Worm (Caenorhabditis elegans) whole organism, L2 larva: ENCODE measurements around the gene rhgf-1.

Source experiments
- C34F6.9 ChIP-seq: fragments of 150-350 bp; optimal IDR thresholded peaks from 2 replicates; lab custom pipeline; 2014; ENCODE audit warnings: missing biosample characterization, missing genetic modification characterization
- F13H6.1 ChIP-seq: sonication (generic microtip); optimal IDR thresholded peaks from 2 replicates; lab custom pipeline; 2016; ENCODE audit warnings: missing genetic modification characterization, missing compliant biosample characterization
- R02D3.7 ChIP-seq: fragments of 150-350 bp; optimal IDR thresholded peaks from 2 replicates; lab custom pipeline; 2014; ENCODE audit warnings: missing biosample characterization, missing genetic modification characterization
- Y55F3AM.14 ChIP-seq: fragments of 200-800 bp; sonication (Bioruptor generic); optimal IDR thresholded peaks from 2 replicates; lab custom pipeline; 2018; ENCODE audit warnings: mild to moderate bottlenecking, missing genetic modification characterization, missing compliant biosample characterization
- ZK546.5 ChIP-seq: sonication (generic microtip); optimal IDR thresholded peaks from 2 replicates; lab custom pipeline; 2017; ENCODE audit warnings: missing biosample characterization, missing genetic modification characterization
- alr-1 ChIP-seq: fragments of 150-350 bp; optimal IDR thresholded peaks from 2 replicates; lab custom pipeline; 2014; ENCODE audit warnings: missing biosample characterization, missing genetic modification characterization
- aly-2 ChIP-seq: fragments of 150-350 bp; optimal IDR thresholded peaks from 2 replicates; lab custom pipeline; 2014; ENCODE audit warnings: missing biosample characterization, missing genetic modification characterization
- ama-1 ChIP-seq: fragments of 150-350 bp; optimal IDR thresholded peaks from 2 replicates; lab custom pipeline; 2018; ENCODE audit warnings: inconsistent platforms
- blmp-1 ChIP-seq: sonication (generic microtip); optimal IDR thresholded peaks from 2 replicates; lab custom pipeline; 2017; ENCODE audit warnings: missing genetic modification characterization, mild to moderate bottlenecking, missing compliant biosample characterization, antibody characterized with exemption, moderate library complexity; ENCODE audit not compliant: insufficient read depth
- ceh-16 ChIP-seq: fragments of 150-350 bp; optimal IDR thresholded peaks from 2 replicates; lab custom pipeline; 2014; ENCODE audit warnings: missing biosample characterization, missing genetic modification characterization
- ceh-82 ChIP-seq: fragments of 150-350 bp; optimal IDR thresholded peaks from 2 replicates; lab custom pipeline; 2014; ENCODE audit warnings: missing biosample characterization, missing genetic modification characterization
- crh-2 ChIP-seq: sonication (generic microtip); optimal IDR thresholded peaks from 2 replicates; lab custom pipeline; 2017; ENCODE audit warnings: missing biosample characterization, missing genetic modification characterization
- dmd-4 ChIP-seq: sonication (generic microtip); optimal IDR thresholded peaks from 2 replicates; lab custom pipeline; 2017; ENCODE audit warnings: missing biosample characterization, missing genetic modification characterization
- egl-27 ChIP-seq: sonication (generic microtip); optimal IDR thresholded peaks from 3 replicates; lab custom pipeline; 2017; ENCODE audit warnings: missing biosample characterization, missing genetic modification reagents, missing genetic modification characterization
- elt-1 ChIP-seq: fragments of 150-350 bp; optimal IDR thresholded peaks from 2 replicates; lab custom pipeline; 2014; ENCODE audit warnings: missing biosample characterization, missing genetic modification characterization
- elt-3 ChIP-seq: sonication (generic microtip); optimal IDR thresholded peaks from 2 replicates; lab custom pipeline; 2017; ENCODE audit warnings: missing biosample characterization, missing genetic modification characterization
- fos-1 ChIP-seq: fragments of 150-350 bp; optimal IDR thresholded peaks from 2 replicates; lab custom pipeline; 2014; ENCODE audit warnings: missing biosample characterization, missing genetic modification characterization
- gmeb-1 ChIP-seq: fragments of 150-350 bp; optimal IDR thresholded peaks from 2 replicates; lab custom pipeline; 2014; ENCODE audit warnings: missing biosample characterization, missing genetic modification characterization
- lin-11 ChIP-seq: fragments of 150-350 bp; sonication (generic microtip); optimal IDR thresholded peaks from 2 replicates; lab custom pipeline; 2014; ENCODE audit warnings: missing biosample characterization, missing genetic modification characterization, inconsistent platforms, mixed read lengths
- lin-13 ChIP-seq: fragments of 150-350 bp; optimal IDR thresholded peaks from 2 replicates; lab custom pipeline; 2014; ENCODE audit warnings: missing biosample characterization, missing genetic modification reagents, missing genetic modification characterization
- lsy-2 ChIP-seq, 2 experiments: fragments of 150-350 bp in 1 of 2; sonication (generic microtip) in 1 of 2; optimal IDR thresholded peaks; 2 replicates each; lab custom pipeline; 2014 to 2017; ENCODE audit warnings: missing biosample characterization in 2 of 2, missing genetic modification characterization in 2 of 2
- mab-5 ChIP-seq: fragments of 150-350 bp; optimal IDR thresholded peaks from 2 replicates; lab custom pipeline; 2014; ENCODE audit warnings: missing biosample characterization, missing genetic modification characterization
- mbf-1 ChIP-seq: sonication (generic microtip); optimal IDR thresholded peaks from 2 replicates; lab custom pipeline; 2017; ENCODE audit warnings: missing biosample characterization, missing genetic modification characterization
- mdl-1 ChIP-seq, 2 experiments: fragments of 150-350 bp in 1 of 2; sonication (generic microtip) in 1 of 2; optimal IDR thresholded peaks; 2 replicates each; lab custom pipeline; 2017; ENCODE audit warnings: missing biosample characterization in 2 of 2, missing genetic modification characterization in 2 of 2
- nhr-10 ChIP-seq: sonication (generic microtip); optimal IDR thresholded peaks from 2 replicates; lab custom pipeline; 2017; ENCODE audit warnings: missing biosample characterization, missing genetic modification characterization
- nhr-11 ChIP-seq: fragments of 150-350 bp; optimal IDR thresholded peaks from 2 replicates; lab custom pipeline; 2014; ENCODE audit warnings: missing biosample characterization, missing genetic modification characterization
- nhr-129 ChIP-seq: fragments of 150-350 bp; optimal IDR thresholded peaks from 2 replicates; lab custom pipeline; 2014; ENCODE audit warnings: missing biosample characterization, missing genetic modification characterization
- nhr-21 ChIP-seq: fragments of 150-350 bp; optimal IDR thresholded peaks from 2 replicates; lab custom pipeline; 2014; ENCODE audit warnings: missing biosample characterization, missing genetic modification characterization
- nhr-237 ChIP-seq: fragments of 150-350 bp; optimal IDR thresholded peaks from 2 replicates; lab custom pipeline; 2014; ENCODE audit warnings: missing biosample characterization, missing genetic modification characterization
- nhr-25 ChIP-seq: fragments of 150-350 bp; sonication (generic microtip); optimal IDR thresholded peaks from 3 replicates; lab custom pipeline; 2014; ENCODE audit warnings: missing biosample characterization, missing genetic modification characterization
- nhr-6 ChIP-seq: fragments of 150-350 bp; optimal IDR thresholded peaks from 2 replicates; lab custom pipeline; 2014; ENCODE audit warnings: missing biosample characterization, missing genetic modification characterization
- nhr-77 ChIP-seq: fragments of 150-350 bp; optimal IDR thresholded peaks from 2 replicates; lab custom pipeline; 2014; ENCODE audit warnings: missing biosample characterization, missing genetic modification characterization
- peb-1 ChIP-seq: fragments of 150-350 bp; optimal IDR thresholded peaks from 2 replicates; lab custom pipeline; 2014; ENCODE audit warnings: missing biosample characterization, missing genetic modification characterization
- sem-4 ChIP-seq: fragments of 150-350 bp; optimal IDR thresholded peaks from 2 replicates; lab custom pipeline; 2014; ENCODE audit warnings: missing biosample characterization, missing genetic modification reagents, missing genetic modification characterization
- skn-1 ChIP-seq: sonication (generic microtip); optimal IDR thresholded peaks from 2 replicates; lab custom pipeline; 2017; ENCODE audit warnings: missing biosample characterization, missing genetic modification characterization
- sma-3 ChIP-seq: sonication (generic microtip); optimal IDR thresholded peaks from 2 replicates; lab custom pipeline; 2016; ENCODE audit warnings: missing genetic modification reagents, missing genetic modification characterization, missing compliant biosample characterization
- sma-9 ChIP-seq, 2 experiments: fragments of 150-350 bp in 1 of 2; sonication (generic microtip) in 1 of 2; optimal IDR thresholded peaks; 2 replicates each; lab custom pipeline; 2014 to 2016; ENCODE audit warnings: missing genetic modification characterization in 2 of 2, mild to moderate bottlenecking in 1 of 2, missing biosample characterization in 1 of 2, missing compliant biosample characterization in 1 of 2, missing genetic modification reagents in 1 of 2, moderate library complexity in 1 of 2
- unc-39 ChIP-seq: fragments of 150-350 bp; optimal IDR thresholded peaks from 2 replicates; lab custom pipeline; 2014; ENCODE audit warnings: missing biosample characterization, missing genetic modification characterization
- unc-62 ChIP-seq: fragments of 150-350 bp; optimal IDR thresholded peaks from 2 replicates; lab custom pipeline; 2014; ENCODE audit warnings: missing biosample characterization, missing genetic modification reagents, missing genetic modification characterization
- ztf-1 ChIP-seq: fragments of 200-800 bp; sonication (Bioruptor generic); conservative IDR thresholded peaks from 2 replicates; pipeline ENCODE4 v1.3.6; 2022; ENCODE audit warnings: missing genetic modification characterization, missing compliant biosample characterization
- ztf-11 ChIP-seq: sonication (generic microtip); optimal IDR thresholded peaks from 2 replicates; lab custom pipeline; 2017; ENCODE audit warnings: missing biosample characterization, missing genetic modification characterization
- ztf-4 ChIP-seq: fragments of 150-350 bp; optimal IDR thresholded peaks from 2 replicates; lab custom pipeline; 2014; ENCODE audit warnings: missing biosample characterization, missing genetic modification characterization

Gene rhgf-1

DNA sequence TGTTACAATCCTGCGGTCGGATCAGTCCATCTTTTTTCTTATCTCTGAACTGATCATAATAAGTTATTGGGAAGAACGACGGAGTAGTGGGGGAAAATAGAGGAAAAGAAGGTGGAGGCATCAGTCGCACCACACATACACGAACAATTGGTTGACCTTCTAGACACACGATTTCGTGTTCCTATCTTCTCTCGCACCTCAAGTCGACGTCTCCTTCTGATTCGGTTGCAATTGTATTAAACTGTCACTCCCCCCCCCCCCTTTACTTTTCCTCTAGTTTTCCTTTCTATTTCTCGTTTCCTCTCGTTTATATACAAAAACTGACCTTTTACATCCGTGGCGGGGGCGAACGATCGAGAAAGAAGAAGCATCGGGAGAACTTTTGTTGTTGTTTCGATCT is 20.4 kb downstream of the rhgf-1 start:
- TF ChIP-seq dmd-4 (tag; lab: Kevin White, UChicago) (no peak), elt-1 (no peak), ZK546.5 (tag; lab: Kevin White, UChicago) (no peak), egl-27 (tag; lab: Kevin White, UChicago) (no peak), nhr-6 (tag; lab: Kevin White, UChicago) (no peak), sma-9 (GFP tag; optimal IDR thresholded peaks at IDR 0.05; lab: Kevin White, UChicago) (peak; percentile 64), sma-9 (tag; optimal IDR thresholded peaks at IDR 0.05; lab: Kevin White, UChicago) (no peak), nhr-21 (peak; percentile 34), ztf-4 (tag; lab: Kevin White, UChicago) (no peak), nhr-237 (tag; lab: Kevin White, UChicago) (no peak), mdl-1 (tag; optimal IDR thresholded peaks at IDR 0.05; lab: Kevin White, UChicago) (no peak), nhr-77 (no peak), ceh-16 (tag; lab: Kevin White, UChicago) (peak; percentile 48), sem-4 (peak; percentile 14), F13H6.1 (tag; lab: Kevin White, UChicago) (no peak), C34F6.9 (tag; lab: Kevin White, UChicago) (no peak), blmp-1 (tag; lab: Kevin White, UChicago) (peak; percentile 94), fos-1 (tag; lab: Kevin White, UChicago) (peak; percentile 41), nhr-129 (tag; lab: Kevin White, UChicago) (no peak), aly-2 (tag; lab: Kevin White, UChicago) (no peak), nhr-25 (tag; lab: Kevin White, UChicago) (peak; percentile 83), peb-1 (tag; lab: Kevin White, UChicago) (no peak), mab-5 (tag; lab: Kevin White, UChicago) (no peak), nhr-10 (tag; lab: Kevin White, UChicago) (no peak), elt-3 (tag; lab: Kevin White, UChicago) (no peak), ztf-11 (tag; lab: Kevin White, UChicago) (no peak), lin-13 (no peak), sma-3 (GFP tag; lab: Kevin White, UChicago) (peak; percentile 17), skn-1 (tag; lab: Kevin White, UChicago) (no peak), mbf-1 (tag; lab: Kevin White, UChicago) (no peak), lsy-2 (tag; optimal IDR thresholded peaks at IDR 0.05; lab: Kevin White, UChicago) (no peak), crh-2 (tag; lab: Kevin White, UChicago) (no peak), ceh-82 (tag; lab: Kevin White, UChicago) (no peak)

DNA sequence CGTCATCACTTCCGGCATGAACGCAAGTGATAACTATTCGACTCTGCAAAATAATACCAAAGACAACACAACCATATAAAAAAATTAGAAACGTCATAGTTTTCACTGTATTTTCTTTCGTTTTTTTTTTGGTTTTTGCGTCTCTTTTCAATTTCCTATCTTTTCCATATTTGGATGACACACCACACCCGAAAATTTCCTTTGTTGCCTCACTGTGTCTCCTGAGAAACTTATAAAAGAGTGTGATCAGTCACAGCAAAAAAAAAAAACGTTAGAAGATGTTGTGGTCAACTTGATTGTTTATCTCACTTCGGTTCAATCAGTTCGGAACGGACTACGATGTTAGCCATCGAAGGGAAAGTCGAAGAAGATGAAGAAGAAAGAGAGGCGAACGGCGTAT is 21.9 kb downstream of the rhgf-1 start:
- TF ChIP-seq sma-3 (GFP tag; lab: Kevin White, UChicago), result peak; percentile 4
- peak; percentile 33 for TF ChIP-seq fos-1 (tag; lab: Kevin White, UChicago)
- no peak for TF ChIP-seq nhr-21
- no peak for TF ChIP-seq unc-62 (GFP tag; lab: Kevin White, UChicago)
- TF ChIP-seq, all 48 proteins: peak for 2

DNA sequence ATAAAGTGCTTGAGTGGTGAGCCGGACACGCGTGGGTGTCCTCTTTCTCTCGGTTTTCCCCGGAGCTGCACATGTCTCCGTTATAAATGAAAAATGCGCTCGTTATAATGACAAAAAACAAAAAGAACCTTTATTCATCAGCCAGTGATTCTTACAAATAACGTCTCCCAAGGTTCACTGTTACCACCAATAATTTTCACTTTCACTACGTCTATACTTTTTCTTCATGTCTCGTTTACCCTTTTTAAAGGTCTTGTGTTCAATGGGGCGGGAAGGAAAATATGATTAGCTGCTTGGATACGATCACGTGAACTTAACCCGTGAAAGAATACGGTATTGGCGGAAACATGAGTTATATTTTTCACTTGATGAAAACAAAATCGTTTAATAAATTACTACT is 23.4 kb downstream of the rhgf-1 start:
- TF ChIP-seq lsy-2 (tag; optimal IDR thresholded peaks at IDR 0.05; lab: Kevin White, UChicago) (peak in 1 of 2 experiments; percentile 45), nhr-6 (tag; lab: Kevin White, UChicago) (no peak), nhr-129 (tag; lab: Kevin White, UChicago) (peak; percentile 16), ztf-1 (no peak), nhr-10 (tag; lab: Kevin White, UChicago) (no peak), ZK546.5 (tag; lab: Kevin White, UChicago) (no peak), nhr-11 (tag; lab: Kevin White, UChicago) (no peak), nhr-77 (no peak), aly-2 (tag; lab: Kevin White, UChicago) (no peak), alr-1 (no peak), ama-1 (lab: Kevin White, UChicago) (peak; percentile 70), unc-62 (GFP tag; lab: Kevin White, UChicago) (no peak), crh-2 (tag; lab: Kevin White, UChicago) (peak; percentile 52), sma-3 (GFP tag; lab: Kevin White, UChicago) (peak; percentile 43), dmd-4 (tag; lab: Kevin White, UChicago) (no peak), R02D3.7 (tag; lab: Kevin White, UChicago) (no peak), ztf-11 (tag; lab: Kevin White, UChicago) (no peak), ceh-16 (tag; lab: Kevin White, UChicago) (no peak), fos-1 (tag; lab: Kevin White, UChicago) (peak; percentile 5), elt-3 (tag; lab: Kevin White, UChicago) (no peak), mbf-1 (tag; lab: Kevin White, UChicago) (no peak), egl-27 (tag; lab: Kevin White, UChicago) (no peak), nhr-21 (peak; percentile 36), sem-4 (no peak), nhr-237 (tag; lab: Kevin White, UChicago) (no peak), ceh-82 (tag; lab: Kevin White, UChicago) (no peak), sma-9 (GFP tag; optimal IDR thresholded peaks at IDR 0.05; lab: Kevin White, UChicago) (peak; percentile 23), sma-9 (tag; optimal IDR thresholded peaks at IDR 0.05; lab: Kevin White, UChicago) (no peak), lin-11 (no peak), blmp-1 (tag; lab: Kevin White, UChicago) (peak; percentile 94), lin-13 (no peak), unc-39 (tag; lab: Kevin White, UChicago) (no peak), gmeb-1 (tag; lab: Kevin White, UChicago) (peak; percentile 11), skn-1 (tag; lab: Kevin White, UChicago) (no peak), nhr-25 (tag; lab: Kevin White, UChicago) (peak; percentile 71), Y55F3AM.14 (GFP tag; lab: Kevin White, UChicago) (no peak), F13H6.1 (tag; lab: Kevin White, UChicago) (no peak)
